Fruit fly (Drosophila melanogaster): ENCODE data around the gene CG6171.

The CG6171 gene

DNA sequence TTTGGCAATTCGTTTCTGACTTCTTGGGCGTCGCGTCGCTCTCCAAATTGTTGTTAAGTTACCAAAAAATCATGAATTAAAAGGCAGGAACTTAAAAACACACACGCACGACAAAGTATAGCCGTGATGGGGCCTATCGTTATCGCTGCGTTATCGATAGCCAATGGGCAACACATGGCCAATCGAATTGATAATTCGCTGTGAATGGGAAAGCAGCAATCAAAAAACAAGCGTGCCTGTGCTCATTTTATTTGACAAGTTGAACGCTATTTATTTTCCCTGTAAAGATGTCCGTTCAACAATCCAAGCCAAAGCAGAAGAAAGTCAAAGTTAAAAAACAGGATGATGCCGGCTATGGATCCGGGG, 17.7 kb downstream of the CG6171 start, which contains the start of the genes Surf4 and CG31301 (continued):
- TF ChIP-seq ems (GFP tag; optimal IDR thresholded peaks at IDR 0.05), result no peak
- no peak for TF ChIP-seq Poxn (GFP tag; IDR thresholded peaks at IDR 0.05)
- no peak for TF ChIP-seq Spps (tag; optimal IDR thresholded peaks at IDR 0.05)
- TF ChIP-seq CG10274 (GFP tag; optimal IDR thresholded peaks at IDR 0.05), result no peak
- TF ChIP-seq kah (GFP tag; optimal IDR thresholded peaks at IDR 0.05), result no peak
- TF ChIP-seq Sin3A (optimal IDR thresholded peaks at IDR 0.05), result peak; percentile 39
- peak; percentile 29 for TF ChIP-seq trem (tag; optimal IDR thresholded peaks at IDR 0.05)
- peak; percentile 85 for TF ChIP-seq tna (GFP tag; IDR thresholded peaks at IDR 0.05; ENCODE audit: partially characterized antibody)
- no peak for TF ChIP-seq pb (GFP tag; optimal IDR thresholded peaks at IDR 0.05)
- no peak for TF ChIP-seq HLH54F (GFP tag; optimal IDR thresholded peaks at IDR 0.05)
- TF ChIP-seq CG10959 (GFP tag; IDR thresholded peaks at IDR 0.05), result no peak
- peak; percentile 5 for TF ChIP-seq lilli (GFP tag; optimal IDR thresholded peaks at IDR 0.05)
- TF ChIP-seq CG8089 (GFP tag; optimal IDR thresholded peaks at IDR 0.05), result no peak
- no peak for TF ChIP-seq Hr78 (GFP tag; optimal IDR thresholded peaks at IDR 0.05)
- TF ChIP-seq dati (GFP tag; IDR thresholded peaks at IDR 0.05), result no peak
- TF ChIP-seq gcm2 (GFP tag; optimal IDR thresholded peaks at IDR 0.05), result no peak
- no peak for TF ChIP-seq CG15479 (GFP tag; optimal IDR thresholded peaks at IDR 0.05)
- TF ChIP-seq dmrt11E (tag; optimal IDR thresholded peaks at IDR 0.05), result no peak
- no peak for TF ChIP-seq CG17361 (GFP tag; IDR thresholded peaks at IDR 0.05)
- TF ChIP-seq CG14014 (GFP tag; IDR thresholded peaks at IDR 0.05), result peak; percentile 33; the same call in 1 of the 2 replicates
- TF ChIP-seq MBD-R2 (GFP tag; IDR thresholded peaks at IDR 0.05), result peak; percentile 80
- peak; percentile 16 for TF ChIP-seq phol (tag; optimal IDR thresholded peaks at IDR 0.05)
- TF ChIP-seq sd (tag; optimal IDR thresholded peaks at IDR 0.05), result no peak
- no peak for TF ChIP-seq CG10979 (tag; optimal IDR thresholded peaks at IDR 0.05)
- TF ChIP-seq CG3995 (GFP tag; optimal IDR thresholded peaks at IDR 0.05), result peak; percentile 50
- no peak for TF ChIP-seq wdn (GFP tag; IDR thresholded peaks at IDR 0.05)
- TF ChIP-seq vfl (GFP tag; optimal IDR thresholded peaks at IDR 0.05), result no peak
- TF ChIP-seq crol (GFP tag; IDR thresholded peaks at IDR 0.05), result no peak
- no peak for TF ChIP-seq CG5180 (GFP tag; optimal IDR thresholded peaks at IDR 0.05)
- TF ChIP-seq row (GFP tag; IDR thresholded peaks at IDR 0.05), result no peak
- TF ChIP-seq CG17328 (GFP tag; IDR thresholded peaks at IDR 0.05), result no peak
- TF ChIP-seq ci (GFP tag; IDR thresholded peaks at IDR 0.05), result no peak
- TF ChIP-seq CG4707 (GFP tag; optimal IDR thresholded peaks at IDR 0.05), result no peak
- TF ChIP-seq HmgZ (tag; optimal IDR thresholded peaks at IDR 0.05), result peak; percentile 2
- TF ChIP-seq amos (GFP tag; IDR thresholded peaks at IDR 0.05; ENCODE audit: partially characterized antibody), result peak; percentile 74
- no peak for TF ChIP-seq corto (GFP tag; optimal IDR thresholded peaks at IDR 0.05)
- no peak for TF ChIP-seq mam (GFP tag; optimal IDR thresholded peaks at IDR 0.05)
- no peak for TF ChIP-seq ftz-f1 (GFP tag; optimal IDR thresholded peaks at IDR 0.05)
- TF ChIP-seq Meics (GFP tag; optimal IDR thresholded peaks at IDR 0.05), result no peak
- TF ChIP-seq nerfin-2 (GFP tag; IDR thresholded peaks at IDR 0.05; ENCODE audit: partially characterized antibody), result peak; percentile 77
- TF ChIP-seq Eip74EF (GFP tag; optimal IDR thresholded peaks at IDR 0.05), result no peak
- TF ChIP-seq Scr (GFP tag; IDR thresholded peaks at IDR 0.05; ENCODE audit: partially characterized antibody), result peak; percentile 68; the same call in 1 of the 2 replicates
- no peak for TF ChIP-seq CG6683 (GFP tag; optimal IDR thresholded peaks at IDR 0.05)
- TF ChIP-seq CG3847 (GFP tag; IDR thresholded peaks at IDR 0.05), result no peak
- no peak for TF ChIP-seq nerfin-1 (tag; optimal IDR thresholded peaks at IDR 0.05)
- no peak for TF ChIP-seq CG10147 (GFP tag; optimal IDR thresholded peaks at IDR 0.05)
- peak; percentile 49 for TF ChIP-seq inv (GFP tag; IDR thresholded peaks at IDR 0.05; ENCODE audit: partially characterized antibody)
- TF ChIP-seq pzg (GFP tag; optimal IDR thresholded peaks at IDR 0.05), result peak; percentile 65
- TF ChIP-seq cato (GFP tag; optimal IDR thresholded peaks at IDR 0.05; ENCODE audit: borderline replicate concordance), result no peak
- TF ChIP-seq CG1024 (GFP tag; IDR thresholded peaks at IDR 0.05), result no peak
- TF ChIP-seq ranshi (GFP tag; IDR thresholded peaks at IDR 0.05), result no peak

Data from whole organism, embryonic.